Fruit fly (Drosophila melanogaster): ENCODE data around the gene CG14879.

DNA sequence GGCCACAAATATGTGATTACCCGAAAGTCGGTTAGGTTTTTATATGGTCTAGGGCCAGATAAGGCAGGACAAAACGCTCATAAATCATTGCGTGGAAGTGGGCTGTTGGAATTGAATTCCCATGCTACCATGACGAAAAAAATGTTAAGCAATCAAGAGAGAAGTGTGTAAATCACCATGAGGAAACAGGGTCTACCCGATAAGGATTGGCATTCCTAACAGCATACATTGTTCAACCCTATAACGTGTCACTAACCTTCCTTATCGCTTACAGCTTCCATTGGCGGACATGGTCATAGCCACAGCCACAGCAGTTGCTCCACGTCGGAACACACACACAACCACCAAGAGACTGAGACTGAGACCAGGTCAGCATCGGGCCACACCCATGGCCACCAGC, 41.0 kb downstream of the CG14879 start:
- no peak for TF ChIP-seq h (optimal IDR thresholded peaks at IDR 0.05)
- no peak for TF ChIP-seq wek (GFP tag; optimal IDR thresholded peaks at IDR 0.05)
- TF ChIP-seq psq (GFP tag; optimal IDR thresholded peaks at IDR 0.05): no peak
- no peak for TF ChIP-seq CG5245 (GFP tag; optimal IDR thresholded peaks at IDR 0.05)
- TF ChIP-seq CG6272 (GFP tag; IDR thresholded peaks at IDR 0.05): no peak
- TF ChIP-seq rib (GFP tag; IDR thresholded peaks at IDR 0.05): no peak
- no peak for TF ChIP-seq Vsx1 (GFP tag; optimal IDR thresholded peaks at IDR 0.05)
- no peak for TF ChIP-seq Spps (tag; optimal IDR thresholded peaks at IDR 0.05)
- TF ChIP-seq Hey (tag; optimal IDR thresholded peaks at IDR 0.05): no peak
- no peak for TF ChIP-seq CG12659 (GFP tag; optimal IDR thresholded peaks at IDR 0.05)
- TF ChIP-seq CG8924 (tag; optimal IDR thresholded peaks at IDR 0.05): no peak
